Worm (Caenorhabditis elegans): ENCODE results near the gene msa-1.

Gene msa-1

DNA sequence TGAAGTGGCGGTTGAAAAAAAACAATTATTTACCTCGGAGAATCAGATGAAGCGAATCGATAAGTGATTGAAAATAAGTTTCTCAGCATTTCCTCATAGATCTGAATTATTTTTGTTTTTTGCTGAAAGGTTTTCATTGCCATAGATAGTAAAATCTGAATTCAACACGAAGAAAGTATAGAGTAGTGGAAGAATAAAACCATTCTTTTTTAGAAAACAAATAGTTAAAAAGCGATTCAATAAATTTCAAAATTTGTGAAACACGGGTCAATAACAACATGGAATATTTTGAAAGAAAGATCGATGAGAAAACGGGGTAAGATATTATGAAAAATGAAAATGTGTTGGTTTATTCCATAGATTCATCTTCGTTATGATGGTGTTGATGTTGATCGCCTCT is 6.0 kb downstream of the msa-1 start, which contains the start of gene mrpl-42:
TSS of gene mrpl-42 (minus strand) at position 101 of the 400 bp plus-strand sequence.
- TF ChIP-seq C08G9.2 (tag; optimal IDR thresholded peaks at IDR 0.05) (no peak), unc-86 (tag; optimal IDR thresholded peaks at IDR 0.05) (no peak), pax-1 (tag; optimal IDR thresholded peaks at IDR 0.05) (no peak), ceh-9 (tag; optimal IDR thresholded peaks at IDR 0.05) (no peak), zip-5 (tag; optimal IDR thresholded peaks at IDR 0.05) (no peak), rnt-1 (tag; optimal IDR thresholded peaks at IDR 0.05) (no peak), mec-3 (tag; optimal IDR thresholded peaks at IDR 0.05; ENCODE audit: borderline replicate concordance) (no peak), nfya-1 (tag; optimal IDR thresholded peaks at IDR 0.05) (no peak), che-1 (tag; optimal IDR thresholded peaks at IDR 0.05) (no peak), elt-2 (tag; optimal IDR thresholded peaks at IDR 0.05) (no peak)

- TF ChIP-seq K09A11.1 (tag; optimal IDR thresholded peaks at IDR 0.05; ENCODE audit: insufficient read depth): no peak
- no peak for TF ChIP-seq T23F11.4 (GFP tag; optimal IDR thresholded peaks at IDR 0.05)
- no peak for TF ChIP-seq C08G9.2 (tag; optimal IDR thresholded peaks at IDR 0.05)
- TF ChIP-seq tbx-2 (tag; optimal IDR thresholded peaks at IDR 0.05): no peak
- TF ChIP-seq ceh-2 (tag; optimal IDR thresholded peaks at IDR 0.05): no peak
- TF ChIP-seq rnt-1 (tag; optimal IDR thresholded peaks at IDR 0.05): no peak
- TF ChIP-seq sox-4 (tag; optimal IDR thresholded peaks at IDR 0.05): no peak
- TF ChIP-seq ceh-19 (GFP tag; optimal IDR thresholded peaks at IDR 0.05): no peak
- no peak for TF ChIP-seq unc-55 (GFP tag; optimal IDR thresholded peaks at IDR 0.05)
- no peak for TF ChIP-seq ceh-6 (GFP tag; optimal IDR thresholded peaks at IDR 0.05)
Observed at ce11 chrIV:9095553-9095952, 7.2 kb downstream of the msa-1 start, which contains the start of gene icln-1. icln-1 (minus strand) TSS chrIV:9095653.

- TF ChIP-seq hlh-30 (tag; optimal IDR thresholded peaks at IDR 0.05; ENCODE audit: insufficient read depth) (peak; percentile 38), ceh-34 (tag; optimal IDR thresholded peaks at IDR 0.05) (peak; percentile 18), nhr-232 (tag; optimal IDR thresholded peaks at IDR 0.05) (no peak)
Observed at ce11 chrIV:9096160-9096879, 7.9 kb downstream of the msa-1 start, which contains the start of the genes znf-706 and cpna-3. znf-706 (minus strand) TSS chrIV:9096231. cpna-3 (plus strand) TSS chrIV:9096842.

- no peak for TF ChIP-seq sox-4 (tag; optimal IDR thresholded peaks at IDR 0.05)
- no peak for TF ChIP-seq ama-1 (optimal IDR thresholded peaks at IDR 0.05)
- TF ChIP-seq lin-11 (tag; optimal IDR thresholded peaks at IDR 0.05): no peak
- no peak for TF ChIP-seq K02D7.2 (tag; optimal IDR thresholded peaks at IDR 0.05)
- TF ChIP-seq T23F11.4 (GFP tag; optimal IDR thresholded peaks at IDR 0.05): no peak
- no peak for TF ChIP-seq syd-9 (tag; optimal IDR thresholded peaks at IDR 0.05)
- TF ChIP-seq C38D4.7 (GFP tag; optimal IDR thresholded peaks at IDR 0.05): no peak
- no peak for TF ChIP-seq rnt-1 (tag; optimal IDR thresholded peaks at IDR 0.05)
- no peak for TF ChIP-seq Y22D7AL.16 (tag; optimal IDR thresholded peaks at IDR 0.05)
- no peak for TF ChIP-seq fkh-6 (tag; optimal IDR thresholded peaks at IDR 0.05)
- no peak for TF ChIP-seq nhr-232 (tag; optimal IDR thresholded peaks at IDR 0.05)
- no peak for TF ChIP-seq ttx-3 (tag; optimal IDR thresholded peaks at IDR 0.05)
- no peak for TF ChIP-seq ceh-24 (tag; optimal IDR thresholded peaks at IDR 0.05)
- no peak for TF ChIP-seq unc-55 (GFP tag; optimal IDR thresholded peaks at IDR 0.05)
- no peak for TF ChIP-seq ceh-31 (tag; optimal IDR thresholded peaks at IDR 0.05)
Observed at ce11 chrIV:9098942-9099341, 10.5 kb downstream of the msa-1 start, which contains the start of gene gldi-10. gldi-10 (plus strand) TSS chrIV:9099242.

DNA sequence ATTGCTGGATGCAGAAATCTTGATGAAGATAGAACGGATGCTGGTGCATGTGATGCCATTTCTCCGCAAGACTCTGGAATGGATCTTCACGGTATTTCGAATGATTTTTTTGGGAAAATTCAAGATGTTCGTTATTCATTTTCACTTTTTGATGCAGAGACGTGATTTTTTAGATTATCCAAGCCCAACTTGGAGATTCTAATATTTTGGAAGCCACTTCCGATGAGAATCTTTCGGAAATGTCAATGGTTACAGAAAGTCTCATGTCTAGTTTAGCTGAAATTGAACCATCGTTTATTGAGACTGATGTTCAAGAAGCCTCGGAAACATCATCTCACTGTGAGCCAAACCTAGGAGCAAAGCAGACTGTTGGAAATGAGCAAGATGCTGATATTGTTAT is 12.4 kb downstream of the msa-1 start:
- TF ChIP-seq rnt-1 (tag; optimal IDR thresholded peaks at IDR 0.05) (no peak), nhr-232 (tag; optimal IDR thresholded peaks at IDR 0.05) (no peak), C08G9.2 (tag; optimal IDR thresholded peaks at IDR 0.05) (no peak), fkh-10 (GFP tag; optimal IDR thresholded peaks at IDR 0.05) (no peak), pha-2 (tag; optimal IDR thresholded peaks at IDR 0.05) (no peak), ref-2 (tag; optimal IDR thresholded peaks at IDR 0.05) (no peak), elt-4 (tag; optimal IDR thresholded peaks at IDR 0.05) (no peak), pag-3 (tag; optimal IDR thresholded peaks at IDR 0.05; ENCODE audit: borderline replicate concordance) (no peak), ceh-45 (GFP tag; IDR thresholded peaks at IDR 0.05) (no peak), ttx-3 (tag; optimal IDR thresholded peaks at IDR 0.05) (no peak), che-1 (tag; optimal IDR thresholded peaks at IDR 0.05) (no peak), pros-1 (tag; optimal IDR thresholded peaks at IDR 0.05) (no peak), ceh-9 (tag; optimal IDR thresholded peaks at IDR 0.05) (no peak), tbx-2 (tag; optimal IDR thresholded peaks at IDR 0.05) (no peak), sdc-2 (tag; optimal IDR thresholded peaks at IDR 0.05) (no peak), dve-1 (tag; optimal IDR thresholded peaks at IDR 0.05) (no peak), ceh-6 (GFP tag; optimal IDR thresholded peaks at IDR 0.05) (no peak), unc-42 (tag; optimal IDR thresholded peaks at IDR 0.05) (no peak), sox-4 (tag; optimal IDR thresholded peaks at IDR 0.05) (no peak)
